Worm (Caenorhabditis elegans): ENCODE data around the gene bgal-2.

bgal-2 gene

ce11 chrX:6736358-6736991 lies 47.7 kb upstream of the bgal-2 start (continued):
- TF ChIP-seq elt-2 (tag; optimal IDR thresholded peaks at IDR 0.05): peak; percentile 88
- TF ChIP-seq nhr-90 (tag; optimal IDR thresholded peaks at IDR 0.05; ENCODE audit: poor library complexity): peak; percentile 81
- TF ChIP-seq lin-14 (GFP tag; optimal IDR thresholded peaks at IDR 0.05): peak; percentile 93
- peak; percentile 48 for TF ChIP-seq unc-130 (tag; optimal IDR thresholded peaks at IDR 0.05)

- TF ChIP-seq pax-3 (tag; optimal IDR thresholded peaks at IDR 0.05) (peak; percentile 85), egl-13 (tag; optimal IDR thresholded peaks at IDR 0.05) (peak; percentile 81), elt-2 (tag; optimal IDR thresholded peaks at IDR 0.05) (peak; percentile 89), aha-1 (tag; optimal IDR thresholded peaks at IDR 0.05) (no peak), nhr-12 (tag; optimal IDR thresholded peaks at IDR 0.05) (no peak), nhr-90 (tag; optimal IDR thresholded peaks at IDR 0.05; ENCODE audit: poor library complexity) (peak; percentile 97), ceh-8 (GFP tag; optimal IDR thresholded peaks at IDR 0.05) (no peak), unc-130 (tag; optimal IDR thresholded peaks at IDR 0.05) (peak; percentile 93), jun-1 (tag; optimal IDR thresholded peaks at IDR 0.05) (peak; percentile 80), sptf-1 (tag; optimal IDR thresholded peaks at IDR 0.05) (no peak), dsc-1 (tag; optimal IDR thresholded peaks at IDR 0.05) (peak; percentile 91), fkh-10 (GFP tag; optimal IDR thresholded peaks at IDR 0.05) (peak; percentile 64), C34B4.2 (tag; optimal IDR thresholded peaks at IDR 0.05) (no peak), fos-1 (tag; optimal IDR thresholded peaks at IDR 0.05) (peak; percentile 40), lin-13 (GFP tag; optimal IDR thresholded peaks at IDR 0.05) (peak; percentile 68), isw-1 (GFP tag; IDR thresholded peaks at IDR 0.05) (peak; percentile 50), ces-1 (GFP tag; optimal IDR thresholded peaks at IDR 0.05) (no peak), nhr-71 (tag; optimal IDR thresholded peaks at IDR 0.05) (peak; percentile 99), nhr-84 (tag; optimal IDR thresholded peaks at IDR 0.05) (no peak), F16B12.6 (tag; optimal IDR thresholded peaks at IDR 0.05) (no peak), efl-3 (GFP tag; optimal IDR thresholded peaks at IDR 0.05) (peak; percentile 42), snpc-4 (tag; optimal IDR thresholded peaks at IDR 0.05) (peak; percentile 22), tbx-2 (tag; optimal IDR thresholded peaks at IDR 0.05) (peak; percentile 98), ztf-11 (tag; optimal IDR thresholded peaks at IDR 0.05) (peak in 1 of 2 experiments; percentile 63), aly-2 (tag; optimal IDR thresholded peaks at IDR 0.05) (no peak), lsy-2 (tag; optimal IDR thresholded peaks at IDR 0.05) (peak; percentile 75 to 82), mab-9 (GFP tag; IDR thresholded peaks at IDR 0.05) (peak; percentile 70), mep-1 (tag; optimal IDR thresholded peaks at IDR 0.05) (peak; percentile 78), Y116A8C.19 (tag; optimal IDR thresholded peaks at IDR 0.05; ENCODE audit: borderline replicate concordance) (no peak), unc-86 (tag; optimal IDR thresholded peaks at IDR 0.05) (peak; percentile 90), unc-62 (GFP tag; optimal IDR thresholded peaks at IDR 0.05) (no peak), lin-39 (tag; optimal IDR thresholded peaks at IDR 0.05) (peak; percentile 50), nhr-11 (tag; optimal IDR thresholded peaks at IDR 0.05) (peak; percentile 82), sox-4 (tag; optimal IDR thresholded peaks at IDR 0.05) (peak; percentile 58), blmp-1 (tag; optimal IDR thresholded peaks at IDR 0.05) (peak; percentile 96), ceh-90 (tag; optimal IDR thresholded peaks at IDR 0.05) (no peak), mef-2 (tag; optimal IDR thresholded peaks at IDR 0.05) (peak; percentile 89), xbp-1 (tag; optimal IDR thresholded peaks at IDR 0.05) (peak; percentile 97), ceh-82 (tag; optimal IDR thresholded peaks at IDR 0.05) (peak in 2 of 3 experiments; percentile 45 to 54), ceh-63 (GFP tag; optimal IDR thresholded peaks at IDR 0.05) (no peak), zip-4 (GFP tag; optimal IDR thresholded peaks at IDR 0.05) (peak; percentile 56), lin-14 (GFP tag; optimal IDR thresholded peaks at IDR 0.05) (peak; percentile 99), snu-23 (GFP tag; optimal IDR thresholded peaks at IDR 0.05) (peak; percentile 97), pag-3 (tag; optimal IDR thresholded peaks at IDR 0.05; ENCODE audit: borderline replicate concordance, insufficient read depth) (no peak), nhr-19 (GFP tag; conservative IDR thresholded peaks at IDR 0.05) (peak; percentile 95), hpl-2 (GFP tag; optimal IDR thresholded peaks at IDR 0.05) (no peak), nhr-20 (tag; optimal IDR thresholded peaks at IDR 0.05) (peak; percentile 99), tlp-1 (tag; optimal IDR thresholded peaks at IDR 0.05) (no peak)
These were observed 46.7 kb upstream of the bgal-2 start for ce11 chrX:6737329-6738008.

All from whole organism, L1 larva.